Worm (Caenorhabditis elegans) whole organism, L1 larva: Measurements from ENCODE around the gene orc-2.

ENCODE experiments used
- Y116A8C.19 ChIP-seq: sonication (generic microtip); optimal IDR thresholded peaks from 2 replicates; lab custom pipeline; 2016; ENCODE audit warnings: missing compliant biosample characterization, missing genetic modification characterization, borderline replicate concordance
- aly-2 ChIP-seq: fragments of 150-350 bp; optimal IDR thresholded peaks from 2 replicates; lab custom pipeline; 2014; ENCODE audit warnings: missing biosample characterization, missing genetic modification characterization
- blmp-1 ChIP-seq: fragments of 150-350 bp; optimal IDR thresholded peaks from 2 replicates; lab custom pipeline; 2014; ENCODE audit warnings: missing biosample characterization, missing genetic modification characterization
- ces-1 ChIP-seq: fragments of 150-350 bp; optimal IDR thresholded peaks from 2 replicates; lab custom pipeline; 2014; ENCODE audit warnings: missing biosample characterization, missing genetic modification reagents, missing genetic modification characterization
- dpl-1 ChIP-seq, 3 experiments: fragments of 150-350 bp in 2 of 3; sonication (generic microtip) in 1 of 3; optimal IDR thresholded peaks; 2 replicates each; lab custom pipeline; 2014 to 2017; ENCODE audit warnings: missing biosample characterization in 3 of 3, missing genetic modification characterization in 3 of 3, missing genetic modification reagents in 3 of 3
- egl-13 ChIP-seq: sonication (generic microtip); optimal IDR thresholded peaks from 2 replicates; lab custom pipeline; 2016; ENCODE audit warnings: missing genotype, missing genetic modification reagents, missing genetic modification characterization, missing compliant biosample characterization
- lin-15B ChIP-seq: fragments of 150-350 bp; sonication (generic microtip); optimal IDR thresholded peaks from 3 replicates; lab custom pipeline; 2014; ENCODE audit warnings: missing biosample characterization, missing genetic modification characterization
- nhr-11 ChIP-seq: fragments of 150-350 bp; optimal IDR thresholded peaks from 2 replicates; lab custom pipeline; 2014; ENCODE audit warnings: missing biosample characterization, missing genetic modification characterization
- nhr-28 ChIP-seq: fragments of 150-350 bp; optimal IDR thresholded peaks from 2 replicates; lab custom pipeline; 2014; ENCODE audit warnings: missing biosample characterization, missing genetic modification characterization
- unc-62 ChIP-seq: fragments of 150-350 bp; optimal IDR thresholded peaks from 2 replicates; lab custom pipeline; 2014; ENCODE audit warnings: missing biosample characterization, missing genetic modification reagents, missing genetic modification characterization
- ztf-4 ChIP-seq: fragments of 150-350 bp; optimal IDR thresholded peaks from 2 replicates; lab custom pipeline; 2014; ENCODE audit warnings: missing biosample characterization, missing genetic modification characterization

ce11 chrII:10868670-10869246 lies 5.0 kb upstream of the orc-2 start, which contains the start of the genes gmps-1 and cap-2:
- TF ChIP-seq ces-1 (GFP tag; lab: Kevin White, UChicago): no peak
- TF ChIP-seq nhr-28 (tag; lab: Kevin White, UChicago): no peak
- TF ChIP-seq blmp-1 (tag; lab: Kevin White, UChicago): peak; percentile 81
- peak; percentile 78 for TF ChIP-seq unc-62 (GFP tag; lab: Kevin White, UChicago)
- peak; percentile 96 for TF ChIP-seq egl-13 (tag; lab: Kevin White, UChicago)
- TF ChIP-seq dpl-1 (GFP tag; optimal IDR thresholded peaks at IDR 0.05; lab: Kevin White, UChicago): peak; percentile 83 to 89 (median 87)
- TF ChIP-seq aly-2 (tag; lab: Kevin White, UChicago): peak; percentile 93
- peak; percentile 96 for TF ChIP-seq ztf-4 (tag; lab: Kevin White, UChicago)
- TF ChIP-seq lin-15B (tag; lab: Kevin White, UChicago): peak; percentile 81
- peak; percentile 92 for TF ChIP-seq nhr-11
- TF ChIP-seq Y116A8C.19 (tag; lab: Kevin White, UChicago): no peak
